Fruit fly (Drosophila melanogaster): Measurements from ENCODE around the gene vex.

The vex gene

dm6 chrX:10966978-10967731 is 72.5 kb downstream of the vex start, which contains the start of gene C901 (continued):
- TF ChIP-seq sug (tag; optimal IDR thresholded peaks at IDR 0.05) (no peak), CG7556 (GFP tag; optimal IDR thresholded peaks at IDR 0.05) (peak; percentile 71), sd (tag; optimal IDR thresholded peaks at IDR 0.05) (peak; percentile 21), bbx (GFP tag; IDR thresholded peaks at IDR 0.05; ENCODE audit: partially characterized antibody) (no peak), nerfin-1 (tag; optimal IDR thresholded peaks at IDR 0.05) (peak; percentile 76), CG15601 (tag; optimal IDR thresholded peaks at IDR 0.05) (peak; percentile 84), CG9215 (GFP tag; IDR thresholded peaks at IDR 0.05) (0 out of 2 replicates have a peak, but pooled peaks have one; percentile 18), fru (optimal IDR thresholded peaks at IDR 0.05) (no peak), lmd (GFP tag; IDR thresholded peaks at IDR 0.05) (peak; percentile 69), tgo (GFP tag; IDR thresholded peaks at IDR 0.05) (peak; percentile 67), CG12942 (GFP tag; optimal IDR thresholded peaks at IDR 0.05) (peak; percentile 13), dysf (GFP tag; IDR thresholded peaks at IDR 0.05) (peak; percentile 74), CG3995 (GFP tag; optimal IDR thresholded peaks at IDR 0.05) (no peak), CG1024 (GFP tag; IDR thresholded peaks at IDR 0.05) (no peak; the same call in 1 of the 2 replicates), CG1603 (tag; optimal IDR thresholded peaks at IDR 0.05) (no peak), Antp (GFP tag; optimal IDR thresholded peaks at IDR 0.05) (no peak), sna (GFP tag; IDR thresholded peaks at IDR 0.05; ENCODE audit: partially characterized antibody) (no peak), abd-A (tag; optimal IDR thresholded peaks at IDR 0.05) (no peak), Ets65A (GFP tag) (no peak), toy (GFP tag; IDR thresholded peaks at IDR 0.05) (no peak), CG6272 (GFP tag; IDR thresholded peaks at IDR 0.05) (no peak), crp (GFP tag; optimal IDR thresholded peaks at IDR 0.05) (peak in 1 of 2 experiments; percentile 34), fd96Cb (tag; optimal IDR thresholded peaks at IDR 0.05) (peak; percentile 82), Drgx (GFP tag; IDR thresholded peaks at IDR 0.05) (peak; percentile 77), E2f2 (GFP tag; IDR thresholded peaks at IDR 0.05) (peak; percentile 38), CG6689 (GFP tag; IDR thresholded peaks at IDR 0.05) (peak; percentile 74), pan (optimal IDR thresholded peaks at IDR 0.05) (no peak), pan (GFP tag; optimal IDR thresholded peaks at IDR 0.05 in 1 of 2, IDR thresholded peaks at IDR 0.05 in 1 of 2) (peak in 1 of 2 experiments; percentile 58), CG7928 (GFP tag; optimal IDR thresholded peaks at IDR 0.05) (no peak), CG30020 (tag; optimal IDR thresholded peaks at IDR 0.05) (peak; percentile 37), Lhr (GFP tag; optimal IDR thresholded peaks at IDR 0.05) (peak; percentile 26), CG30403 (GFP tag; optimal IDR thresholded peaks at IDR 0.05) (peak; percentile 68), row (GFP tag; IDR thresholded peaks at IDR 0.05) (peak; percentile 61), CG17328 (GFP tag; IDR thresholded peaks at IDR 0.05) (peak; percentile 51; the same call in 1 of the 2 replicates), fd64A (GFP tag; optimal IDR thresholded peaks at IDR 0.05) (no peak), CG18476 (GFP tag; optimal IDR thresholded peaks at IDR 0.05) (no peak), CG14710 (tag; optimal IDR thresholded peaks at IDR 0.05) (peak; percentile 80), luna (GFP tag; optimal IDR thresholded peaks at IDR 0.05) (no peak), CrebB (tag; optimal IDR thresholded peaks at IDR 0.05) (peak; percentile 12), zf30C (GFP tag; optimal IDR thresholded peaks at IDR 0.05) (no peak), dm (GFP tag; optimal IDR thresholded peaks at IDR 0.05) (no peak), CG14014 (GFP tag; IDR thresholded peaks at IDR 0.05) (peak; percentile 58; the same call in 1 of the 2 replicates), ro (GFP tag; IDR thresholded peaks at IDR 0.05) (no peak; the same call in 1 of the 2 replicates), CG2120 (GFP tag; optimal IDR thresholded peaks at IDR 0.05) (no peak), CG16815 (GFP tag; optimal IDR thresholded peaks at IDR 0.05) (peak; percentile 5), MTF-1 (GFP tag; optimal IDR thresholded peaks at IDR 0.05; ENCODE audit: borderline replicate concordance) (no peak), CG7271 (tag; optimal IDR thresholded peaks at IDR 0.05) (no peak), CG16813 (GFP tag; IDR thresholded peaks at IDR 0.05; ENCODE audit: partially characterized antibody) (no peak), CG7786 (GFP tag; optimal IDR thresholded peaks at IDR 0.05) (no peak), Bdp1 (GFP tag; optimal IDR thresholded peaks at IDR 0.05) (no peak)

All from whole organism, embryonic.